Worm (Caenorhabditis elegans) whole organism, L2 larva: Measurements from ENCODE around the gene ZC455.1.

Source experiments
- nhr-11 ChIP-seq: fragments of 150-350 bp; optimal IDR thresholded peaks from 2 replicates; lab custom pipeline; 2014; ENCODE audit warnings: missing biosample characterization, missing genetic modification characterization
- unc-39 ChIP-seq: fragments of 150-350 bp; optimal IDR thresholded peaks from 2 replicates; lab custom pipeline; 2014; ENCODE audit warnings: missing biosample characterization, missing genetic modification characterization

ce11 chrV:12773852-12774251 is 530 bp downstream of the ZC455.1 start:
- no peak for TF ChIP-seq unc-39 (tag; lab: Kevin White, UChicago)
- no peak for TF ChIP-seq nhr-11 (tag; lab: Kevin White, UChicago)
